Worm (Caenorhabditis elegans) whole organism, midembryonic: ENCODE data around the gene akt-1.
A peak's percentile ranks its signal among the peaks of the same experiment; 100 is the strongest.

ENCODE experiments used
- T22C8.4 ChIP-seq: fragments of 200-800 bp; sonication (Bioruptor generic); IDR thresholded peaks from 2 replicates; pipeline ENCODE4 v1.3.6; 2022; ENCODE audit warnings: missing genetic modification characterization, missing compliant biosample characterization
- cog-1 ChIP-seq: sonication (generic microtip); optimal IDR thresholded peaks from 2 replicates; lab custom pipeline; 2016; ENCODE audit warnings: missing genetic modification characterization, missing compliant biosample characterization
- flt-1 ChIP-seq: fragments of 200-800 bp; sonication (Bioruptor generic); IDR thresholded peaks from 2 replicates; pipeline ENCODE4 v1.3.6; 2022; ENCODE audit warnings: missing genetic modification characterization, missing compliant biosample characterization
- klf-2 ChIP-seq: fragments of 200-800 bp; sonication (Bioruptor generic); conservative IDR thresholded peaks from 2 replicates; pipeline ENCODE4 v1.3.6; 2022; ENCODE audit warnings: missing genetic modification reagents, missing genetic modification characterization, missing compliant biosample characterization
- med-1 ChIP-seq: sonication (generic microtip); optimal IDR thresholded peaks from 2 replicates; lab custom pipeline; 2017; ENCODE audit warnings: missing genetic modification characterization, mild to moderate bottlenecking, missing compliant biosample characterization, antibody characterized with exemption, missing genetic modification reagents; ENCODE audit not compliant: insufficient read depth
- ref-1 ChIP-seq: fragments of 200-800 bp; sonication (Bioruptor generic); conservative IDR thresholded peaks from 2 replicates; pipeline ENCODE4 v1.3.6; 2022; ENCODE audit warnings: missing genetic modification reagents, missing genetic modification characterization, missing compliant biosample characterization
- tab-1 ChIP-seq: fragments of 200-800 bp; sonication (Bioruptor generic); IDR thresholded peaks from 2 replicates; pipeline ENCODE4 v1.3.6; 2022; ENCODE audit warnings: missing genetic modification characterization, missing compliant biosample characterization
- ztf-23 ChIP-seq: fragments of 200-800 bp; sonication (Bioruptor generic); IDR thresholded peaks from 2 replicates; pipeline ENCODE4 v1.3.6; 2022; ENCODE audit warnings: missing genetic modification reagents, missing genetic modification characterization, missing compliant biosample characterization
- ztf-29 ChIP-seq: fragments of 200-800 bp; sonication (Bioruptor generic); IDR thresholded peaks from 2 replicates; pipeline ENCODE4 v1.3.6; 2022; ENCODE audit warnings: missing genetic modification reagents, missing genetic modification characterization, missing compliant biosample characterization

akt-1 gene

ce11 chrV:10229222-10229879 is 19.4 kb upstream of the akt-1 start, which contains the start of the genes pyt-1 and fipr-7:
TSS of gene pyt-1 (minus strand) at chrV:10229322.
TSS of gene fipr-7 (plus strand) at chrV:10229829.
- TF ChIP-seq flt-1 (GFP tag; lab: Robert Waterston, UW) (no peak), T22C8.4 (GFP tag; lab: Robert Waterston, UW) (no peak), ref-1 (GFP tag; lab: Robert Waterston, UW) (no peak), ztf-23 (GFP tag; lab: Robert Waterston, UW) (no peak), tab-1 (GFP tag; lab: Robert Waterston, UW) (no peak), ztf-29 (GFP tag; lab: Robert Waterston, UW) (no peak)

- TF ChIP-seq med-1 (GFP tag; lab: Kevin White, UChicago) (no peak), ztf-29 (GFP tag; lab: Robert Waterston, UW) (no peak), T22C8.4 (GFP tag; lab: Robert Waterston, UW) (no peak), ztf-23 (GFP tag; lab: Robert Waterston, UW) (no peak), ref-1 (GFP tag; lab: Robert Waterston, UW) (no peak), cog-1 (no peak), flt-1 (GFP tag; lab: Robert Waterston, UW) (no peak), tab-1 (GFP tag; lab: Robert Waterston, UW) (no peak), klf-2 (GFP tag; lab: Robert Waterston, UW) (no peak)
Measured at ce11 chrV:10230932-10231331, 17.8 kb upstream of the akt-1 start, which contains the start of gene fipr-6. TSS of gene fipr-6 (plus strand) at chrV:10231232.

ce11 chrV:10233330-10233729 is 15.4 kb upstream of the akt-1 start, which contains the start of gene str-182:
TSS of gene str-182 (minus strand) at chrV:10233430.
- no peak for TF ChIP-seq cog-1
- no peak for TF ChIP-seq T22C8.4 (GFP tag; lab: Robert Waterston, UW)
- no peak for TF ChIP-seq ref-1 (GFP tag; lab: Robert Waterston, UW)
- no peak for TF ChIP-seq tab-1 (GFP tag; lab: Robert Waterston, UW)
- no peak for TF ChIP-seq ztf-23 (GFP tag; lab: Robert Waterston, UW)
- TF ChIP-seq klf-2 (GFP tag; lab: Robert Waterston, UW), result no peak
- TF ChIP-seq med-1 (GFP tag; lab: Kevin White, UChicago), result no peak
- TF ChIP-seq flt-1 (GFP tag; lab: Robert Waterston, UW), result no peak
- TF ChIP-seq ztf-29 (GFP tag; lab: Robert Waterston, UW), result no peak

ce11 chrV:10237171-10237570 is 11.5 kb upstream of the akt-1 start:
- TF ChIP-seq T22C8.4 (GFP tag; lab: Robert Waterston, UW), result no peak
- TF ChIP-seq tab-1 (GFP tag; lab: Robert Waterston, UW), result no peak
- TF ChIP-seq ztf-29 (GFP tag; lab: Robert Waterston, UW), result no peak
- no peak for TF ChIP-seq klf-2 (GFP tag; lab: Robert Waterston, UW)

- no peak for TF ChIP-seq cog-1
- no peak for TF ChIP-seq tab-1 (GFP tag; lab: Robert Waterston, UW)
- TF ChIP-seq flt-1 (GFP tag; lab: Robert Waterston, UW), result no peak
- TF ChIP-seq ztf-23 (GFP tag; lab: Robert Waterston, UW), result no peak
- TF ChIP-seq ref-1 (GFP tag; lab: Robert Waterston, UW), result no peak
- no peak for TF ChIP-seq ztf-29 (GFP tag; lab: Robert Waterston, UW)
- TF ChIP-seq med-1 (GFP tag; lab: Kevin White, UChicago), result no peak
- TF ChIP-seq klf-2 (GFP tag; lab: Robert Waterston, UW), result no peak
- no peak for TF ChIP-seq T22C8.4 (GFP tag; lab: Robert Waterston, UW)
Measured at ce11 chrV:10237959-10238444, 10.7 kb upstream of the akt-1 start.

- TF ChIP-seq tab-1 (GFP tag; lab: Robert Waterston, UW) (0 out of 2 replicates have a peak, but pooled peaks have one; percentile 46), T22C8.4 (GFP tag; lab: Robert Waterston, UW) (no peak)
Measured at ce11 chrV:10238665-10239064, 10.0 kb upstream of the akt-1 start, which contains the start of gene fubl-1. TSS of gene fubl-1 (minus strand) at chrV:10238866.

ce11 chrV:10239861-10240260 is 8.8 kb upstream of the akt-1 start, which contains the start of gene fipr-8:
TSS of gene fipr-8 (minus strand) at chrV:10239961.
- no peak for TF ChIP-seq ref-1 (GFP tag; lab: Robert Waterston, UW)
- TF ChIP-seq med-1 (GFP tag; lab: Kevin White, UChicago), result no peak
- no peak for TF ChIP-seq ztf-29 (GFP tag; lab: Robert Waterston, UW)
- TF ChIP-seq klf-2 (GFP tag; lab: Robert Waterston, UW), result no peak
- no peak for TF ChIP-seq cog-1
- no peak for TF ChIP-seq T22C8.4 (GFP tag; lab: Robert Waterston, UW)
- no peak for TF ChIP-seq tab-1 (GFP tag; lab: Robert Waterston, UW)
- no peak for TF ChIP-seq ztf-23 (GFP tag; lab: Robert Waterston, UW)
- no peak for TF ChIP-seq flt-1 (GFP tag; lab: Robert Waterston, UW)

- TF ChIP-seq flt-1 (GFP tag; lab: Robert Waterston, UW) (no peak), ztf-29 (GFP tag; lab: Robert Waterston, UW) (no peak), klf-2 (GFP tag; lab: Robert Waterston, UW) (no peak), T22C8.4 (GFP tag; lab: Robert Waterston, UW) (no peak), med-1 (GFP tag; lab: Kevin White, UChicago) (no peak), tab-1 (GFP tag; lab: Robert Waterston, UW) (no peak), cog-1 (no peak), ztf-23 (GFP tag; lab: Robert Waterston, UW) (no peak), ref-1 (GFP tag; lab: Robert Waterston, UW) (no peak)
Measured at ce11 chrV:10241121-10241803, 7.4 kb upstream of the akt-1 start, which contains the start of the genes C12D8.21 and col-148. TSS of gene C12D8.21 (minus strand) at chrV:10241188. TSS of gene col-148 (plus strand) at chrV:10241753.
